Worm (Caenorhabditis elegans): ENCODE data around the gene him-10.

DNA sequence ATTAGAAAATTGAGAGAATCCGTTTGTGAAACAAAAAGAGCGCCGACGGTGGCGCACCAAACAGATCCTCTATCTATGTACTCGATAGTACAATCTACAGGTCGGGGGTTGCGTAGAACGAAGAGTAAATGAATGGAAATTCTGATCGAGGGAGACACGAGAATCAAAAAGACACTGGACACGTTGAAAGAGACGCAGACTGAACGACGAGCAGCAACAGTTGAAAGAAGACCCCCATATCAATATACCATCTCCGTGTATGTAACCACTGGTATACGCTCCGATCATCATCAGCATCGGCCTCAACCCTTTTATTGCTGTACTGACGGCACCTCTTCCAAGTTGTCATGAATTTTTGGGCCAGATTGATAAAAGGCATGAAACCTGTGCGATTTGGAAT lies 33.2 kb downstream of the him-10 start:
- TF ChIP-seq flt-1 (GFP tag; IDR thresholded peaks at IDR 0.05) (no peak), T22C8.4 (GFP tag; IDR thresholded peaks at IDR 0.05) (no peak), med-1 (GFP tag; optimal IDR thresholded peaks at IDR 0.05; ENCODE audit: insufficient read depth) (no peak), cog-1 (tag; optimal IDR thresholded peaks at IDR 0.05) (no peak), ref-1 (GFP tag; conservative IDR thresholded peaks at IDR 0.05) (no peak), tab-1 (GFP tag; IDR thresholded peaks at IDR 0.05) (no peak), ztf-23 (GFP tag; IDR thresholded peaks at IDR 0.05) (no peak)
